Worm (Caenorhabditis elegans): Measurements from ENCODE around the gene C01G10.6.

Gene C01G10.6

DNA sequence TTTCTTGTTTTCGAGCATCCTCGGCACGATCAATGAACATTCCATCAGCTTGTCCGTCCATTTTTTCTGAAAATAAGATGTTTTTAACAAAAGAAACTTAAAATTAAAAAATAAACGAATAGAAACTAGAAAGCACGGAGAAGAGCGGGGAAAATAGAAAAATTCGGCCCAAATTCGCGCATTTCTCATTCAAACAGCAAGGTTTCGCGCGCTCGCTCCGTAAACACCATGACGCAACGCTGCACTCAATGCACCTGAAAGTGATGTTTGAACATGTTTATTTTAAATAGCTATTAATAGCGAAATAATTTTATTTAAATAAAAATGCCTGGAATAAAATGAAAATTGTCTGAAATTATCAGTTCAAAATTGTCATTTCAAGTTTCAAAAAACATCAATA is 27.9 kb upstream of the C01G10.6 start, which contains the start of the genes mcm-3 and C25D7.15 (continued):
- TF ChIP-seq K12H6.12 (tag; optimal IDR thresholded peaks at IDR 0.05) (no peak), aptf-3 (GFP tag; IDR thresholded peaks at IDR 0.05) (no peak), hlh-12 (tag; optimal IDR thresholded peaks at IDR 0.05) (no peak), nhr-27 (tag; optimal IDR thresholded peaks at IDR 0.05) (no peak), mes-4 (tag; optimal IDR thresholded peaks at IDR 0.05) (no peak), lag-1 (GFP tag; IDR thresholded peaks at IDR 0.05) (no peak), hsf-1 (GFP tag; IDR thresholded peaks at IDR 0.05) (peak; percentile 87), F23B12.7 (tag; optimal IDR thresholded peaks at IDR 0.05; ENCODE audit: insufficient read depth) (no peak), ztf-3 (GFP tag; optimal IDR thresholded peaks at IDR 0.05) (no peak), unc-130 (GFP tag; optimal IDR thresholded peaks at IDR 0.05) (peak; percentile 0), athp-1 (tag; optimal IDR thresholded peaks at IDR 0.05) (no peak), F57A8.1 (GFP tag; optimal IDR thresholded peaks at IDR 0.05) (no peak), tlf-1 (GFP tag; optimal IDR thresholded peaks at IDR 0.05) (peak; percentile 68), ceh-100 (GFP tag; IDR thresholded peaks at IDR 0.05) (no peak), lir-1 (GFP tag; conservative IDR thresholded peaks at IDR 0.05) (no peak), T07F8.4 (tag; optimal IDR thresholded peaks at IDR 0.05) (no peak), xnd-1 (tag; optimal IDR thresholded peaks at IDR 0.05) (peak; percentile 72), F33H1.4 (GFP tag; IDR thresholded peaks at IDR 0.05) (peak; percentile 75), ekl-4 (GFP tag; IDR thresholded peaks at IDR 0.05) (no peak), T26A5.8 (tag; optimal IDR thresholded peaks at IDR 0.05) (no peak), rec-8 (tag; optimal IDR thresholded peaks at IDR 0.05) (no peak), mel-28 (tag; optimal IDR thresholded peaks at IDR 0.05; ENCODE audit: borderline replicate concordance) (no peak), F22D6.2 (tag; optimal IDR thresholded peaks at IDR 0.05) (no peak), ztf-18 (tag; optimal IDR thresholded peaks at IDR 0.05) (peak; percentile 7), sptf-2 (GFP tag; optimal IDR thresholded peaks at IDR 0.05) (no peak), tbp1 (GFP tag; optimal IDR thresholded peaks at IDR 0.05) (peak; percentile 55), nhr-179 (tag; optimal IDR thresholded peaks at IDR 0.05) (no peak), lin-26 (GFP tag; IDR thresholded peaks at IDR 0.05) (no peak), akir-1 (GFP tag; optimal IDR thresholded peaks at IDR 0.05) (no peak), bed-2 (GFP tag; IDR thresholded peaks at IDR 0.05) (no peak), cebp-2 (GFP tag; IDR thresholded peaks at IDR 0.05) (no peak), ceh-40 (GFP tag; IDR thresholded peaks at IDR 0.05) (no peak), ztf-22 (GFP tag; optimal IDR thresholded peaks at IDR 0.05) (no peak), efl-1 (GFP tag; optimal IDR thresholded peaks at IDR 0.05) (peak; percentile 96), madf-6 (GFP tag; IDR thresholded peaks at IDR 0.05) (peak; percentile 97), attf-3 (GFP tag; conservative IDR thresholded peaks at IDR 0.05) (0 out of 2 replicates have a peak, but pooled peaks have one; percentile 42), pbrm-1 (GFP tag; IDR thresholded peaks at IDR 0.05) (peak; percentile 63; the same call in 1 of the 2 replicates), dox-1 (GFP tag; IDR thresholded peaks at IDR 0.05) (peak; percentile 69; the same call in 1 of the 2 replicates), zim-3 (tag; optimal IDR thresholded peaks at IDR 0.05) (no peak), K11D2.4 (GFP tag; IDR thresholded peaks at IDR 0.05) (no peak), Y53F4B.3 (GFP tag; IDR thresholded peaks at IDR 0.05) (no peak), F10E7.11 (tag; optimal IDR thresholded peaks at IDR 0.05) (no peak), attf-5 (GFP tag; optimal IDR thresholded peaks at IDR 0.05) (no peak), pha-4 (tag; optimal IDR thresholded peaks at IDR 0.05) (no peak), rpc-1 (optimal IDR thresholded peaks at IDR 0.05) (no peak), rpc-1 (tag; optimal IDR thresholded peaks at IDR 0.05) (no peak), ets-4 (GFP tag; optimal IDR thresholded peaks at IDR 0.05) (no peak), lsy-27 (tag; optimal IDR thresholded peaks at IDR 0.05; ENCODE audit: borderline replicate concordance, insufficient read depth) (no peak), B0261.1 (tag; optimal IDR thresholded peaks at IDR 0.05) (no peak), mxl-1 (tag; optimal IDR thresholded peaks at IDR 0.05) (no peak)

Data from whole organism, young adult.